Worm (Caenorhabditis elegans): ENCODE measurements around the gene lact-1.

The lact-1 gene

ce11 chrX:7222383-7222782 lies 37.8 kb downstream of the lact-1 start:
- no peak for TF ChIP-seq ztf-29 (GFP tag; IDR thresholded peaks at IDR 0.05)
- TF ChIP-seq ztf-23 (GFP tag; IDR thresholded peaks at IDR 0.05): no peak
- 0 out of 2 replicates have a peak, but pooled peaks have one; percentile 11 for TF ChIP-seq T22C8.4 (GFP tag; IDR thresholded peaks at IDR 0.05)
- no peak for TF ChIP-seq klf-2 (GFP tag; conservative IDR thresholded peaks at IDR 0.05)
- TF ChIP-seq med-1 (GFP tag; optimal IDR thresholded peaks at IDR 0.05; ENCODE audit: insufficient read depth): no peak
- no peak; the same call in 1 of the 2 replicates for TF ChIP-seq tab-1 (GFP tag; IDR thresholded peaks at IDR 0.05)

ce11 chrX:7220209-7220608 lies 40.0 kb downstream of the lact-1 start:
- TF ChIP-seq tab-1 (GFP tag; IDR thresholded peaks at IDR 0.05) (no peak), cog-1 (tag; optimal IDR thresholded peaks at IDR 0.05) (no peak), ztf-23 (GFP tag; IDR thresholded peaks at IDR 0.05) (no peak), T22C8.4 (GFP tag; IDR thresholded peaks at IDR 0.05) (no peak)

ce11 chrX:7217704-7218479 lies 42.3 kb downstream of the lact-1 start, which contains the start of gene syd-9:
syd-9 (plus strand) TSS chrX:7218097.
- TF ChIP-seq tab-1 (GFP tag; IDR thresholded peaks at IDR 0.05) (no peak), ref-1 (GFP tag; conservative IDR thresholded peaks at IDR 0.05) (no peak), klf-2 (GFP tag; conservative IDR thresholded peaks at IDR 0.05) (no peak)

ce11 chrX:7211405-7211804 lies 48.8 kb downstream of the lact-1 start, which contains the start of gene spp-22:
spp-22 (plus strand) TSS chrX:7211705.
- TF ChIP-seq T22C8.4 (GFP tag; IDR thresholded peaks at IDR 0.05) (no peak), tab-1 (GFP tag; IDR thresholded peaks at IDR 0.05) (no peak), ref-1 (GFP tag; conservative IDR thresholded peaks at IDR 0.05) (no peak), med-1 (GFP tag; optimal IDR thresholded peaks at IDR 0.05; ENCODE audit: insufficient read depth) (no peak)

DNA sequence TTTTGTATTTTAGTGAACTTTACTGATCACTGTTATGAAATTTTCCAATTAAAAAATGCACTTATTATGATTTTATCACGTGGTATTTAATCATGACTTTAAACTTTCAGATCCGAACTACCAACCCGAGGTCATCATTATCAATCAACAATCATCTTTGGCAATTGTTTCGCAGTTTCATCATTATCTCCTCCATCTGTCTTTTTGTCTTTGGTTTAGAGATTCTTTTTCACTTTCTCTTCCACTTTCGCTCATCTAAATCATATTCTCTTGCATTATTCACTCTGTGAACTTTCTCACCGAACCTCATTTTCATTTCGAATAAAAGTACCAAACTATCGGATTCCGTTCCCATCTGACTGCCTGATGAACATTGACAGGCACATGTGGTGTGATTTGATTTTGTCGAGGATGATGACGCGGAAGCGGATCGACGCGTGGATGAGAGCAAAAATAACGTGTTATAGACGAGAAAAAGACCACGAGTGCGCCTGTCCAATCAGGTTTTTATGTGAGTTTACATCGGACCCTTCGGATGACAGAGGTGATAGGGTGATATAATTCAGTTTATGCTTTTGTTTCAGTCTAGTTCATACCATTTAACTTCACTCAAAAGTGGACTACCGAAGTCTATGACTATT lies 49.6 kb downstream of the lact-1 start:
- TF ChIP-seq ztf-23 (GFP tag; IDR thresholded peaks at IDR 0.05) (no peak), tab-1 (GFP tag; IDR thresholded peaks at IDR 0.05) (no peak), ztf-29 (GFP tag; IDR thresholded peaks at IDR 0.05) (no peak), klf-2 (GFP tag; conservative IDR thresholded peaks at IDR 0.05) (no peak), med-1 (GFP tag; optimal IDR thresholded peaks at IDR 0.05; ENCODE audit: insufficient read depth) (no peak), flt-1 (GFP tag; IDR thresholded peaks at IDR 0.05) (no peak), cog-1 (tag; optimal IDR thresholded peaks at IDR 0.05) (no peak), ref-1 (GFP tag; conservative IDR thresholded peaks at IDR 0.05) (no peak), T22C8.4 (GFP tag; IDR thresholded peaks at IDR 0.05) (no peak)

DNA sequence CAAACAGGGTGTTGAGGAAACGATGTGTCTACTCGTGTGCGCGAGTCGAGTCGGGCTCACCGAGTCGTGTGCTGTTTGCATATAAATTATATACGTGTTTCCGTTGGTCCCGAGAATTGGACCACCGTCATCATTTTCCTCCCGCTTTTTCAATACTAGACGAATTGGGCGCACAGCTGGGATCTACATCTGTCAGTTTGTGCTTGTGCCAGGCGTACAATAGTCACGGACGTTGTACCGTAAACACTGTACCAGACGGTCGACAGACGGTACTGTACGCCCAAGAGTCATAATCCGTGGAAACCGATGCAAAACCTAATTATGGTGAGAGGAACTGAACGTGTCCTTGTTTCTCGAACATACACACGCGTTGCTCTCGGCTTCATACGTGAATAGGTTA lies 51.0 kb downstream of the lact-1 start:
- TF ChIP-seq cog-1 (tag; optimal IDR thresholded peaks at IDR 0.05): no peak
- TF ChIP-seq T22C8.4 (GFP tag; IDR thresholded peaks at IDR 0.05): no peak
- no peak for TF ChIP-seq ztf-23 (GFP tag; IDR thresholded peaks at IDR 0.05)
- no peak for TF ChIP-seq ztf-29 (GFP tag; IDR thresholded peaks at IDR 0.05)
- TF ChIP-seq tab-1 (GFP tag; IDR thresholded peaks at IDR 0.05): no peak
- no peak for TF ChIP-seq klf-2 (GFP tag; conservative IDR thresholded peaks at IDR 0.05)
- TF ChIP-seq med-1 (GFP tag; optimal IDR thresholded peaks at IDR 0.05; ENCODE audit: insufficient read depth): no peak
- TF ChIP-seq ref-1 (GFP tag; conservative IDR thresholded peaks at IDR 0.05): no peak
- TF ChIP-seq flt-1 (GFP tag; IDR thresholded peaks at IDR 0.05): no peak
